Worm (Caenorhabditis elegans): ENCODE results near the gene cnc-10.

Gene cnc-10

DNA sequence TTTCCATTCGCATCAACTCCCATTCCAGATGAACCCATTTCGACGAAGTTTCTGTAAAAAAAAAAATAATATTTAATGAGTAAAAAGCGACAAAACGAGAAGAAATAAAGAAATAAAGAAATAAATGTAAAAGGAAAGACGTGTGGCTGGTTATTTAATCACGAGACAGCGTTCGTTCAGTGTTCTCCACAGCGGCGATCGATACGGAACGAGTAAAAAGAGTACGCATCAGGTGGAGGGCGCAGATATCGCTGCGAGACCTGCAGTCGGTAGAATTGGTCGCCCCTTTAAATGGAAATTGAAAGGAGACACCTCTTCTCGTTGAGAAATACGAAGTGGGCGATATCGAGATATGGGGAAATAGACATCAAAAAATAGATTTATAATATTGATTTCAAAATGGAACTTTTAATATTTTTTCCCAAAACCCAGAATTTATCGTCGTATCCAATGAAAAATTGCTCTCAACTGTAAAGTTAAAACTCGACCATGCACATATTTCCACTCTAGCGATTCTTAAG is 45.7 kb downstream of the cnc-10 start, which contains the start of gene pqn-70 (continued):
- peak; percentile 37 for TF ChIP-seq nhr-102 (tag; optimal IDR thresholded peaks at IDR 0.05)
- TF ChIP-seq nhr-42 (GFP tag; IDR thresholded peaks at IDR 0.05), result no peak
- TF ChIP-seq nhr-237 (tag; optimal IDR thresholded peaks at IDR 0.05), result no peak
- TF ChIP-seq hif-1 (tag; optimal IDR thresholded peaks at IDR 0.05), result peak in 1 of 2 experiments; percentile 81
- TF ChIP-seq dve-1 (tag; optimal IDR thresholded peaks at IDR 0.05; ENCODE audit: insufficient read depth), result peak; percentile 92
- TF ChIP-seq nhr-28 (tag; optimal IDR thresholded peaks at IDR 0.05), result peak; percentile 83
- TF ChIP-seq madf-5 (GFP tag; IDR thresholded peaks at IDR 0.05), result no peak
- TF ChIP-seq zag-1 (tag; optimal IDR thresholded peaks at IDR 0.05), result no peak
- TF ChIP-seq mxl-3 (GFP tag; optimal IDR thresholded peaks at IDR 0.05), result peak; percentile 1
- no peak for TF ChIP-seq lin-1 (GFP tag; IDR thresholded peaks at IDR 0.05)
- TF ChIP-seq fkh-10 (GFP tag; optimal IDR thresholded peaks at IDR 0.05), result peak; percentile 72
- TF ChIP-seq Y105C5A.15 (GFP tag; IDR thresholded peaks at IDR 0.05), result no peak
- TF ChIP-seq nhr-25 (tag; optimal IDR thresholded peaks at IDR 0.05; ENCODE audit: borderline replicate concordance, insufficient read depth), result peak; percentile 54
- peak; percentile 36 for TF ChIP-seq zip-2 (tag; optimal IDR thresholded peaks at IDR 0.05)
- peak; percentile 87 for TF ChIP-seq mes-2 (tag; optimal IDR thresholded peaks at IDR 0.05; ENCODE audit: poor library complexity, severe bottlenecking)
- TF ChIP-seq duxl-1 (tag; optimal IDR thresholded peaks at IDR 0.05; ENCODE audit: poor library complexity), result peak; percentile 53
- no peak for TF ChIP-seq skn-1 (tag; optimal IDR thresholded peaks at IDR 0.05)
- no peak for TF ChIP-seq lin-15B (tag; optimal IDR thresholded peaks at IDR 0.05)
- no peak; the same call in 1 of the 2 replicates for TF ChIP-seq zfp-3 (GFP tag; conservative IDR thresholded peaks at IDR 0.05)
- peak; percentile 77 for TF ChIP-seq nhr-11 (tag; optimal IDR thresholded peaks at IDR 0.05)
- TF ChIP-seq pqm-1 (tag; optimal IDR thresholded peaks at IDR 0.05), result no peak
- peak; percentile 98 for TF ChIP-seq hlh-30 (tag; optimal IDR thresholded peaks at IDR 0.05; ENCODE audit: insufficient read depth)
- TF ChIP-seq aly-2 (tag; optimal IDR thresholded peaks at IDR 0.05), result no peak
- no peak for TF ChIP-seq saeg-2 (GFP tag; IDR thresholded peaks at IDR 0.05)
- TF ChIP-seq F44E2.7 (GFP tag; IDR thresholded peaks at IDR 0.05), result no peak
- TF ChIP-seq dmd-6 (GFP tag; IDR thresholded peaks at IDR 0.05), result peak; percentile 76
- peak; percentile 39 for TF ChIP-seq ztf-7 (tag; optimal IDR thresholded peaks at IDR 0.05)
- no peak for TF ChIP-seq lin-29 (GFP tag; IDR thresholded peaks at IDR 0.05)
- no peak for TF ChIP-seq daf-12 (tag; optimal IDR thresholded peaks at IDR 0.05)
- peak; percentile 35 for TF ChIP-seq ces-1 (GFP tag; optimal IDR thresholded peaks at IDR 0.05)
- no peak for TF ChIP-seq tra-1 (GFP tag; IDR thresholded peaks at IDR 0.05)
- TF ChIP-seq vab-7 (GFP tag; IDR thresholded peaks at IDR 0.05), result peak; percentile 53
- TF ChIP-seq ama-1 (optimal IDR thresholded peaks at IDR 0.05), result peak; percentile 74
- TF ChIP-seq T20F7.1 (GFP tag; optimal IDR thresholded peaks at IDR 0.05), result peak; percentile 60
- no peak for TF ChIP-seq madf-9 (GFP tag; conservative IDR thresholded peaks at IDR 0.05)

- peak; percentile 39 for TF ChIP-seq nhr-28 (tag; optimal IDR thresholded peaks at IDR 0.05)
- no peak for TF ChIP-seq snpc-4 (tag; optimal IDR thresholded peaks at IDR 0.05)
- 0 out of 2 replicates have a peak, but pooled peaks have one; percentile 13 for TF ChIP-seq ceh-20 (GFP tag; IDR thresholded peaks at IDR 0.05)
These were observed 48.2 kb downstream of the cnc-10 start for ce11 chrV:11231177-11231576.
